Worm (Caenorhabditis elegans): ENCODE results near the gene dkc-1.

- TF ChIP-seq unc-3 (GFP tag; conservative IDR thresholded peaks at IDR 0.05) (no peak), unc-3 (tag; optimal IDR thresholded peaks at IDR 0.05) (no peak), unc-42 (tag; optimal IDR thresholded peaks at IDR 0.05) (no peak), ref-2 (tag; optimal IDR thresholded peaks at IDR 0.05) (no peak), Y22D7AL.16 (tag; optimal IDR thresholded peaks at IDR 0.05) (no peak)
Measured at ce11 chrIII:10733300-10733699, 14.9 kb upstream of the dkc-1 start.

All from whole organism, late embryonic.